Worm (Caenorhabditis elegans): ENCODE measurements around the gene srh-82.

DNA sequence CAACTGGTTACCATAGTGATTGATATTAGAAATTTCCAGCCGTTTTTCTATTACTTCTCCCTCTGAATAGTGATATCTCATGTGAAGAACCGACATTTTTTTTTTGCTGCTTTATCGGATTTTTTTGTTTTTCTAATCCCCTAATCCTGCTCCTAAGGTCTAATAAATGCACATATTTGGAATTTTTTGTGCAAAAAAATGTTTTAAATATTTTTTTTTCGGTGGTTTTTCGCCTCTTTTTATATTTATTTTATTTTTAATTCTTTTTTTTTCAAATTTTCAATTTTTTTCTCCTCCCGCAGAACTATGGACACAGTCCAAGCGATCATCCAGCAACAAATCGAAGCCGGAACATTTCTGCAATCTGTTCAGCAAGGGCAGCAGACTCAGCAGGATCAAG is 21.8 kb downstream of the srh-82 start, which contains the start of gene Y108G3AL.2:
- no peak for TF ChIP-seq nhr-28 (tag; optimal IDR thresholded peaks at IDR 0.05)
- no peak for TF ChIP-seq nhr-43 (tag; optimal IDR thresholded peaks at IDR 0.05; ENCODE audit: poor library complexity, severe bottlenecking)
- TF ChIP-seq elt-1 (tag; optimal IDR thresholded peaks at IDR 0.05), result no peak
- no peak for TF ChIP-seq nhr-11 (tag; optimal IDR thresholded peaks at IDR 0.05)
- no peak for TF ChIP-seq aly-2 (tag; optimal IDR thresholded peaks at IDR 0.05)

Measured in whole organism, L3 larva.